Fruit fly (Drosophila melanogaster) whole organism, adult: Measurements from ENCODE around the gene CG10337.

Experiments used
- CG11617 ChIP-seq: fragments of 200-800 bp; sonication (Bioruptor generic); optimal IDR thresholded peaks from 2 replicates; lab custom pipeline; 2017; ENCODE audit warnings: mild to moderate bottlenecking, missing biosample characterization, missing genetic modification reagents, missing genetic modification characterization
- CG12768 ChIP-seq: fragments of 200-800 bp; sonication (Bioruptor generic); optimal IDR thresholded peaks from 2 replicates; lab custom pipeline; 2017; ENCODE audit warnings: missing biosample characterization, missing genetic modification characterization, mild to moderate bottlenecking, moderate library complexity, missing genetic modification reagents
- CG14711 ChIP-seq: fragments of 200-800 bp; sonication (Bioruptor generic); optimal IDR thresholded peaks from 2 replicates; lab custom pipeline; 2018; ENCODE audit warnings: missing biosample characterization, mild to moderate bottlenecking, missing genetic modification characterization, moderate library complexity
- CG1620 ChIP-seq: fragments of 200-800 bp; sonication (Bioruptor generic); optimal IDR thresholded peaks from 2 replicates; lab custom pipeline; 2016; ENCODE audit warnings: missing biosample characterization, missing genetic modification characterization
- CG33017 ChIP-seq: fragments of 200-800 bp; sonication (Bioruptor generic); optimal IDR thresholded peaks from 2 replicates; lab custom pipeline; 2018; ENCODE audit warnings: missing biosample characterization, mild to moderate bottlenecking, missing genetic modification characterization, moderate library complexity
- CG5204 ChIP-seq: fragments of 200-800 bp; sonication (Bioruptor generic); optimal IDR thresholded peaks from 2 replicates; lab custom pipeline; 2016; ENCODE audit warnings: missing biosample characterization, missing genetic modification characterization
- CG7045 ChIP-seq: fragments of 200-800 bp; sonication (Bioruptor generic); optimal IDR thresholded peaks from 2 replicates; lab custom pipeline; 2017; ENCODE audit warnings: missing biosample characterization, mild to moderate bottlenecking, missing genetic modification characterization
- CG7101 ChIP-seq: fragments of 200-800 bp; sonication (Bioruptor generic); optimal IDR thresholded peaks from 2 replicates; lab custom pipeline; 2018; ENCODE audit warnings: missing biosample characterization, mild to moderate bottlenecking, missing genetic modification characterization, moderate library complexity
- Clk ChIP-seq: fragments of 200-800 bp; sonication (Bioruptor generic); optimal IDR thresholded peaks from 2 replicates; lab custom pipeline; 2017; ENCODE audit warnings: missing biosample characterization, missing genetic modification characterization
- Crg-1 ChIP-seq: fragments of 200-800 bp; sonication (Bioruptor generic); optimal IDR thresholded peaks from 2 replicates; lab custom pipeline; 2016; ENCODE audit warnings: missing biosample characterization, missing genetic modification characterization
- Hr96 ChIP-seq: fragments of 200-800 bp; sonication (Bioruptor generic); optimal IDR thresholded peaks from 2 replicates; lab custom pipeline; 2016; ENCODE audit warnings: missing biosample characterization, missing genetic modification characterization
- Mnt ChIP-seq: fragments of 200-800 bp; sonication (Bioruptor generic); optimal IDR thresholded peaks from 2 replicates; lab custom pipeline; 2016; ENCODE audit warnings: missing biosample characterization, mild to moderate bottlenecking, missing genetic modification characterization
- bab1 ChIP-seq: fragments of 200-800 bp; sonication (Bioruptor generic); optimal IDR thresholded peaks from 3 replicates; lab custom pipeline; 2019; ENCODE audit warnings: missing biosample characterization, mild to moderate bottlenecking, missing genetic modification characterization, moderate library complexity
- cic ChIP-seq: fragments of 200-800 bp; sonication (Bioruptor generic); optimal IDR thresholded peaks from 2 replicates; lab custom pipeline; 2017; ENCODE audit warnings: missing biosample characterization, mild to moderate bottlenecking, missing genetic modification characterization, moderate library complexity
- cnc ChIP-seq, 2 experiments: fragments of >200 bp; optimal IDR thresholded peaks; 2 replicates each; lab custom pipeline; 2017
- kay ChIP-seq: fragments of 200-800 bp; sonication (Bioruptor generic); peaks from one replicate; lab custom pipeline; 2016; ENCODE audit warnings: missing biosample characterization, missing genetic modification characterization, borderline replicate concordance
- ovo ChIP-seq: fragments of 200-800 bp; sonication (Bioruptor generic); optimal IDR thresholded peaks from 2 replicates; lab custom pipeline; 2016; ENCODE audit warnings: missing biosample characterization, missing genetic modification characterization
- pad ChIP-seq: fragments of 200-800 bp; sonication (Bioruptor generic); optimal IDR thresholded peaks from 3 replicates; lab custom pipeline; 2017; ENCODE audit warnings: missing biosample characterization, missing genetic modification characterization, mild to moderate bottlenecking, moderate library complexity, missing genetic modification reagents
- tj ChIP-seq: fragments of 200-800 bp; sonication (Bioruptor generic); optimal IDR thresholded peaks from 3 replicates; lab custom pipeline; 2017; ENCODE audit warnings: missing biosample characterization, mild to moderate bottlenecking, missing genetic modification characterization, moderate library complexity
- toe ChIP-seq: fragments of 200-800 bp; sonication (Bioruptor generic); optimal IDR thresholded peaks from 2 replicates; lab custom pipeline; 2016; ENCODE audit warnings: missing biosample characterization, missing genetic modification characterization

CG10337 gene

DNA sequence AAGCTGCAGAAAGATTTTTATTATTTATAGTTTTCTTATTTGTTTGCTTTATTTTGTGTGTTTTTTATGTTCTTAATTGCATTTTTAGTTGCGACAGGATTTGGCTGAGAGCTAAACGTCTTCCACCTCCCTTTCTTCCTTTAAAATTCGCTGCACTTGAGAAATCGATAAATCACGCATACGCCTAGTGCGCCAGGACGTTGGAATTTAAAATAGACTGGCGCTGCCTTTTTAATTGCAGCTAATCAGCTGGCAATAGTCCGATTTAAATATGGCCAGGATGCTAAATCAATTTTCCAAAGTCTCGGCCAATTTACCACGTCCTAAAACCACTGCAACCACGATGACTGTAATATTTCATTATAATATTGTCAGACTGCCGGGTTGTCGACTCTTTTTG, 19.9 kb downstream of the CG10337 start:
- TF ChIP-seq cic (GFP tag; lab: Kevin White, UChicago) (no peak), tj (no peak), kay (GFP tag; lab: Kevin White, UChicago) (no peak), CG11617 (no peak), toe (GFP tag; lab: Kevin White, UChicago) (no peak), Mnt (GFP tag; lab: Kevin White, UChicago) (no peak), Hr96 (GFP tag; lab: Kevin White, UChicago) (no peak), CG7045 (GFP tag; lab: Kevin White, UChicago) (no peak), ovo (GFP tag; lab: Kevin White, UChicago) (no peak), CG5204 (GFP tag; lab: Kevin White, UChicago) (no peak), Clk (GFP tag; lab: Kevin White, UChicago) (no peak), bab1 (GFP tag; lab: Kevin White, UChicago) (no peak), CG14711 (tag; lab: Kevin White, UChicago) (no peak), CG7101 (tag; lab: Kevin White, UChicago) (no peak), CG12768 (GFP tag; lab: Kevin White, UChicago) (no peak), pad (no peak), CG33017 (no peak), CG1620 (GFP tag; lab: Kevin White, UChicago) (no peak)

DNA sequence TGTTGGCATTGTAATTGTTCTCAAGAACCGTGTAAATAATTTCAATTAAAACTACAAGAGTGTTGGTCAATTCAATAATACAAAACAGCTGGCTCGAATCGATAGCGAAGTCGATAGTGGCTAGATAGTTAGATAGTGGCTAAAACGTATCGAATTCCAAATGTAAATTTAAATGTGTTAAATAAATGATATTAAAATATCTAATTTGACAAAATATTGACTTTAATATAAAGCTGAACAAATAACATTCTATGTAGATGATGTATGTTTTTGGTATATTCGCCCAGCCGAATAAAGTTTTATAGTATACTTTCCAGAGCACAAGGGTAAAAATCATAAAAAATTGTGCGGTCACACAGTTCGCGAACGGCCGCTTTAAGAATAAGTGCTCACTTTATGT, 20.4 kb downstream of the CG10337 start, which contains the start of the genes Dpm1 and CG10137:
Dpm1 (minus strand) TSS at position 53 of the 400 bp plus-strand sequence.
CG10137 (plus strand) TSS at position 371 of the 400 bp plus-strand sequence.
- TF ChIP-seq CG1620 (GFP tag; lab: Kevin White, UChicago) (peak; percentile 30), kay (GFP tag; lab: Kevin White, UChicago) (no peak), bab1 (GFP tag; lab: Kevin White, UChicago) (peak; percentile 60), Mnt (GFP tag; lab: Kevin White, UChicago) (peak; percentile 12), CG7101 (tag; lab: Kevin White, UChicago) (peak; percentile 26), pad (peak; percentile 19), cic (GFP tag; lab: Kevin White, UChicago) (no peak)

DNA sequence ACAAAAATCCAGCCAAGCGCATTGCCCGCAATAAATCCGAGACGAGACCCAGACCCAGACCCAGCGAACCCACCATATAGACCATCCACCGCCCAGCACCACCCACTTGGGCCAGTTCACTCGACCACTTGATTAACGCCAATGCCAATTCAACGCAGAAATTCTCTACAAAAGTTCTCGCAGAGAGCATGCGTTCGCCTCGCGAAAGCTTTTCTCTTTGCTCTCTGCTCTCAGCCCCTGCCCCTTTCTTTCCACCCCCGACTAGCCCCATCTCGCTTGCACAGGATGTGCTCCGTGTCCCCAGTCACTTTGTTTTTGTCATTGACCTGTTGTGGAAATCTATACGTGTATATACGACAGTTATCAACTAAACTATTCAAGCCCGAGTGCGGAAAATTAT, 27.1 kb downstream of the CG10337 start:
- TF ChIP-seq CG12768 (GFP tag; lab: Kevin White, UChicago) = peak; percentile 4
- TF ChIP-seq toe (GFP tag; lab: Kevin White, UChicago) = no peak

DNA sequence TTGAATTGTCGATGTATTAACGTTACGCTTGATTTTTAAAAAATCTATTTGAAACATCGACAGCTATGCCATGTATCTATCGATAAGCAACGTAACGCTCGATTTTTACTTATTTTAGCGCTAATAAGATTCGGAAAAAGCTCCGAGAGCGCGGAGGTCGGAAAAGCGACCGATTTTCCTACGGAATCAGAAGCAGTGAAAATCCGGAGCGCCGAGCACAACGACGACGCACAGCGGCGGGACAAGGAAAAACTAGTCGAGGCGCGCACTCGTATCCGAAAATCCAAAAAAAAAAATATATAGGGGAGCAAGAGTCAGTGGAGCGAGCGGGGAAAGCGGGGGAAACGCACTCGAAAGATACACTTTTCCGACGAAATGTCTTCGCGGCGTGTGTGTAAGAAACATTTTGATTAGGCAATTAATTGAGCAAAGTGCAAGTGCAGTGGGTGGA, 28.1 kb downstream of the CG10337 start, which contains the start of gene CG10132:
CG10132 (plus strand) TSS at position 189 of the 451 bp plus-strand sequence.
- TF ChIP-seq Clk (GFP tag; lab: Kevin White, UChicago) (no peak), CG7101 (tag; lab: Kevin White, UChicago) (no peak), ovo (GFP tag; lab: Kevin White, UChicago) (no peak), CG5204 (GFP tag; lab: Kevin White, UChicago) (no peak), CG1620 (GFP tag; lab: Kevin White, UChicago) (no peak), pad (no peak), CG11617 (no peak), cnc (optimal IDR thresholded peaks at IDR 0.05; lab: Kevin White, UChicago) (no peak), Crg-1 (no peak), CG14711 (tag; lab: Kevin White, UChicago) (no peak), bab1 (GFP tag; lab: Kevin White, UChicago) (no peak)

DNA sequence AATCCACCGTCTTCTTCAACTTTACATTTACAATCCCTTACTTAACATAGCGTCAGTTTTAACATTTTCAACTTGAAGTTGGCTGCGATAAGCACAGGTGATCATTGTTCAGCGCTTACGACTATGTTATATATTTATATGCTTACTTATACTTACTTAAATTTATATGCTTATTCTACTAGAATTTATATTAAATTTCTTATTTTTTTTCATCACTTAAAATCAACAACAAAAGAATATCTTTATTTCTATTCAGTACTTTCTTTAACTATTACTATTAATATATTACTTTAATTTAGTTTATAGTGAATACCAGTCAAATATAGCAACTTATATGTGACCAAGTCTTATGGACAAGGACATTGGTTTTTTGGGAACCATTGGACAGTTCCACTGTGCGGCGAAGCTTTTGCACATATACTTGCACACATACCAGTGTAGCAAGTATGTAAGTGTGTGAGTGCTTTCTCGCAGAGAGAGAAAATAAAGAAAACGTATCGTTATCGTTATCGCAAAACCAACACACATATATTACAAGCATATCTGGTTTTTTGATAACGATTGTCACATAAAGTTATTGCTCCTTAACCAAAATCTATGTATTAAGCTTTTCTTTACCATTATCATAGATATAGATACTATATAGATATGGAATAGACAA, 29.5 kb downstream of the CG10337 start, which contains the start of gene Hasp:
Hasp (minus strand) TSS at position 51 of the 661 bp plus-strand sequence.
- TF ChIP-seq Clk (GFP tag; lab: Kevin White, UChicago) = no peak
- no peak for TF ChIP-seq CG33017
- TF ChIP-seq CG5204 (GFP tag; lab: Kevin White, UChicago) = peak; percentile 25
- peak; percentile 25 for TF ChIP-seq CG7045 (GFP tag; lab: Kevin White, UChicago)
- peak; percentile 8 for TF ChIP-seq CG14711 (tag; lab: Kevin White, UChicago)
- no peak for TF ChIP-seq toe (GFP tag; lab: Kevin White, UChicago)

DNA sequence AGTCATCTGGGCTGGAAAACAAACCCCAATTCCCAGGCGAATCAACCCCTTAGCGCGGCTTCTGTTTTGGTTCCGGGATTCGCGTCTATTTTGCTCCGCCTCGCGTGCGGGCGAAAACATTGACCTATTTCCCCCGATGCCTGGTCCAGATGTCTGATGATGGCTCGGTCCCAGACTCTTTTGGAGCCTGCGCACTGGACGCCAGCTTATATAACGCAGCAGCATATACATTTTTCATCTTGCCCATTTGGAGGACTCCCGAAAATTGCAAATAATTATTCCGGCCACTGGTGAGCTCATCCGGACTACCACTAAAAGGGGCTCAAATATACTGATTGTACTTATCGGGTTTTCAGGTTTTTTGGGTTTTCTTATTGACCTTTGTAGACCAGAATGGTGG, 30.7 kb downstream of the CG10337 start:
- TF ChIP-seq tj (no peak), CG7045 (GFP tag; lab: Kevin White, UChicago) (no peak), CG7101 (tag; lab: Kevin White, UChicago) (no peak), Clk (GFP tag; lab: Kevin White, UChicago) (no peak), CG14711 (tag; lab: Kevin White, UChicago) (no peak), Crg-1 (no peak), CG12768 (GFP tag; lab: Kevin White, UChicago) (no peak), CG5204 (GFP tag; lab: Kevin White, UChicago) (no peak), Mnt (GFP tag; lab: Kevin White, UChicago) (no peak), pad (no peak), CG11617 (no peak)

DNA sequence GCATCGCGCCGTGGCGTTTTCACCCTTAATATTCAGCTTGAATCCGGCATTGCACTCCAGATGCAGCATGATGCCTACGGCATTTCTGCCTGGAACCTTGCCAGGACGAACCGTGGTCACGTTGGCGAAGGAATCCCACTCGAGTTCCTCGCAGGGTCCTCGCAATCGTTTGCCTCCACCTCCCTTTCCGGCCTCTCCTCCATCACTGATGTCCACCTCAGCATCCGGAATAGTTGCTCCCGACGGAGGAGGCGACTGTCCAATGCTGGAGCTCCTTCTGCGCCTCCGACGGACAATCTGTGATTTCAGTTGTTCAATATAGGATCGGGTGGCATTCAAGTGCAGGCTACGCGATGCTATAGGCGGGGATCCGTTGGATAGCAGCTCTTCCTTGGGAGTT, 34.6 kb downstream of the CG10337 start:
- no peak for TF ChIP-seq CG1620 (GFP tag; lab: Kevin White, UChicago)
- no peak for TF ChIP-seq Hr96 (GFP tag; lab: Kevin White, UChicago)
- TF ChIP-seq Clk (GFP tag; lab: Kevin White, UChicago) = no peak
- no peak for TF ChIP-seq cnc (optimal IDR thresholded peaks at IDR 0.05; lab: Kevin White, UChicago)
- TF ChIP-seq bab1 (GFP tag; lab: Kevin White, UChicago) = no peak
- TF ChIP-seq toe (GFP tag; lab: Kevin White, UChicago) = no peak
